Worm (Caenorhabditis elegans) whole organism, late embryonic: Measurements from ENCODE around the gene unc-2.

ENCODE experiments used
- F13H6.1 ChIP-seq: sonication (generic microtip); optimal IDR thresholded peaks from 2 replicates; lab custom pipeline; 2016; ENCODE audit warnings: missing genetic modification characterization, missing compliant biosample characterization
- K09A11.1 ChIP-seq: sonication (generic microtip); optimal IDR thresholded peaks from 2 replicates; lab custom pipeline; 2017; ENCODE audit warnings: antibody characterized with exemption, mild to moderate bottlenecking, missing genetic modification characterization, missing compliant biosample characterization; ENCODE audit not compliant: insufficient read depth
- ceh-24 ChIP-seq: sonication (generic microtip); optimal IDR thresholded peaks from 2 replicates; lab custom pipeline; 2016; ENCODE audit warnings: mild to moderate bottlenecking, missing genetic modification characterization, missing compliant biosample characterization
- ceh-45 ChIP-seq: fragments of 200-800 bp; sonication (Bioruptor generic); IDR thresholded peaks from 2 replicates; pipeline ENCODE4 v1.3.6; 2022; ENCODE audit warnings: missing genetic modification reagents, missing genetic modification characterization, missing compliant biosample characterization
- mec-3 ChIP-seq: sonication (generic microtip); optimal IDR thresholded peaks from 2 replicates; lab custom pipeline; 2016; ENCODE audit warnings: borderline replicate concordance, missing genetic modification characterization, missing compliant biosample characterization
- pag-3 ChIP-seq: sonication (generic microtip); optimal IDR thresholded peaks from 2 replicates; lab custom pipeline; 2016; ENCODE audit warnings: missing compliant biosample characterization, missing genetic modification characterization, borderline replicate concordance
- pat-9 ChIP-seq: fragments of 200-800 bp; sonication (Bioruptor generic); optimal IDR thresholded peaks from 2 replicates; lab custom pipeline; 2018; ENCODE audit warnings: mild to moderate bottlenecking, missing genetic modification characterization, moderate library complexity, missing compliant biosample characterization
- pha-2 ChIP-seq: sonication (generic microtip); optimal IDR thresholded peaks from 2 replicates; lab custom pipeline; 2017; ENCODE audit warnings: mild to moderate bottlenecking, missing genetic modification characterization, missing compliant biosample characterization
- sdc-2 ChIP-seq: sonication (generic microtip); optimal IDR thresholded peaks from 2 replicates; lab custom pipeline; 2016; ENCODE audit warnings: missing genotype, missing genetic modification characterization, missing compliant biosample characterization
- sox-2 ChIP-seq: fragments of 200-800 bp; sonication (Bioruptor generic); IDR thresholded peaks from 2 replicates; pipeline ENCODE4 v1.3.6; 2022; ENCODE audit warnings: missing genetic modification reagents, missing genetic modification characterization, missing compliant biosample characterization
- syd-9 ChIP-seq: sonication (generic microtip); optimal IDR thresholded peaks from 2 replicates; lab custom pipeline; 2016; ENCODE audit warnings: mild to moderate bottlenecking, missing genetic modification characterization, moderate library complexity, missing compliant biosample characterization
- ttx-3 ChIP-seq: sonication (generic microtip); optimal IDR thresholded peaks from 2 replicates; lab custom pipeline; 2016; ENCODE audit warnings: missing genetic modification reagents, missing genetic modification characterization, missing compliant biosample characterization
- unc-42 ChIP-seq: sonication (generic microtip); optimal IDR thresholded peaks from 2 replicates; lab custom pipeline; 2016; ENCODE audit warnings: missing genotype, missing genetic modification characterization, missing compliant biosample characterization
- unc-86 ChIP-seq: sonication (generic microtip); optimal IDR thresholded peaks from 2 replicates; lab custom pipeline; 2016; ENCODE audit warnings: missing genetic modification characterization, missing compliant biosample characterization

The unc-2 gene

ce11 chrX:2663798-2664197 is 99.5 kb downstream of the unc-2 start:
- TF ChIP-seq pha-2 (no peak), pag-3 (tag; lab: Kevin White, UChicago) (no peak), unc-86 (no peak), F13H6.1 (tag; lab: Kevin White, UChicago) (no peak), sox-2 (no peak), ttx-3 (tag; lab: Kevin White, UChicago) (no peak), mec-3 (tag; lab: Kevin White, UChicago) (no peak), syd-9 (tag; lab: Kevin White, UChicago) (no peak), sdc-2 (tag; lab: Kevin White, UChicago) (no peak), unc-42 (no peak), K09A11.1 (tag; lab: Kevin White, UChicago) (no peak), pat-9 (tag; lab: Kevin White, UChicago) (no peak), ceh-24 (no peak), ceh-45 (GFP tag; lab: Robert Waterston, UW) (no peak)
